Worm (Caenorhabditis elegans): ENCODE measurements around the gene asm-2.

The asm-2 gene

DNA sequence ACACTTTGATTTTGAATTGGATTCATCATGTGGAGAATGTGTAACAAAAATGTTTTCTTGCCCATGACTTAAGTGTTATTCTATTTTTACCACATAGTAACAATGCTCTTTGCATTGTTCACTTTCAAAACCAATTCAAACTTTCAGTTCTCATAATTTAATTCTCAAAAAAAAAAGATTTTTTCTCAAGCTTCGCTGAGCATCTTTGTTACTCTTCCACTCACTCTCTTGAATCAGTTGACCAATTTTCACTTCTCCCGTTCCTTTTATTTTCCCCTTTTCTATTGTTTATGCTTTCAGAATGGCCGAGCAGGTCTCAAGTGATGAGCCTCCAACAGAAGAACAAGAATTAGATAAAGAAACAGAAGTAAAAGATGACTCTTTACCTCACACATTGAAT is 22.1 kb upstream of the asm-2 start, which contains the start of gene oct-2:
Gene oct-2 (plus strand): TSS at position 301 of the 400 bp plus-strand sequence.
- TF ChIP-seq aha-1 (tag) (peak; percentile 37), nhr-102 (tag; optimal IDR thresholded peaks at IDR 0.05) (no peak), unc-62 (GFP tag; optimal IDR thresholded peaks at IDR 0.05 in 1 of 2) (peak in 1 of 2 experiments; percentile 57), unc-62 (tag; optimal IDR thresholded peaks at IDR 0.05) (no peak), skn-1 (tag; optimal IDR thresholded peaks at IDR 0.05) (no peak), ztf-11 (tag; optimal IDR thresholded peaks at IDR 0.05) (no peak), zip-11 (GFP tag; IDR thresholded peaks at IDR 0.05) (no peak), ctbp-1 (GFP tag; IDR thresholded peaks at IDR 0.05) (no peak), cey-2 (tag; optimal IDR thresholded peaks at IDR 0.05; ENCODE audit: borderline replicate concordance, insufficient read depth) (no peak), T26A8.4 (GFP tag; IDR thresholded peaks at IDR 0.05) (no peak)

ce11 chrX:11345471-11345870 is 21.4 kb upstream of the asm-2 start:
- TF ChIP-seq nhr-48 (tag; optimal IDR thresholded peaks at IDR 0.05) (no peak), zag-1 (tag; optimal IDR thresholded peaks at IDR 0.05) (no peak), ceh-28 (tag; optimal IDR thresholded peaks at IDR 0.05) (no peak), nhr-28 (tag; optimal IDR thresholded peaks at IDR 0.05) (peak; percentile 34), Y48G9A.11 (GFP tag; IDR thresholded peaks at IDR 0.05) (no peak), pqm-1 (tag; optimal IDR thresholded peaks at IDR 0.05) (peak; percentile 5), aha-1 (tag) (peak; percentile 94), attf-4 (tag; optimal IDR thresholded peaks at IDR 0.05) (no peak), dmd-6 (GFP tag; IDR thresholded peaks at IDR 0.05) (peak; percentile 18; the same call in 1 of the 2 replicates), ces-1 (GFP tag; optimal IDR thresholded peaks at IDR 0.05) (peak; percentile 91), tag-97 (GFP tag; IDR thresholded peaks at IDR 0.05) (0 out of 2 replicates have a peak, but pooled peaks have one; percentile 56), php-3 (GFP tag; IDR thresholded peaks at IDR 0.05) (no peak), T20F7.1 (GFP tag; optimal IDR thresholded peaks at IDR 0.05) (no peak), lir-3 (tag; optimal IDR thresholded peaks at IDR 0.05) (no peak), daf-12 (tag; optimal IDR thresholded peaks at IDR 0.05) (no peak), nhr-41 (GFP tag; IDR thresholded peaks at IDR 0.05) (no peak)

- TF ChIP-seq spr-1 (tag; optimal IDR thresholded peaks at IDR 0.05), result no peak
- TF ChIP-seq hlh-11 (tag; optimal IDR thresholded peaks at IDR 0.05), result peak; percentile 42
- peak in 1 of 2 experiments; percentile 47 for TF ChIP-seq daf-16 (GFP tag; optimal IDR thresholded peaks at IDR 0.05)
- TF ChIP-seq daf-16 (tag; optimal IDR thresholded peaks at IDR 0.05), result peak; percentile 17
- TF ChIP-seq lsy-2 (tag; optimal IDR thresholded peaks at IDR 0.05), result no peak
- peak; percentile 33 for TF ChIP-seq nhr-11 (tag; optimal IDR thresholded peaks at IDR 0.05)
- TF ChIP-seq snpc-4 (tag; optimal IDR thresholded peaks at IDR 0.05), result no peak
- TF ChIP-seq mxl-3 (GFP tag; optimal IDR thresholded peaks at IDR 0.05), result peak; percentile 54
- no peak for TF ChIP-seq egl-43 (GFP tag; IDR thresholded peaks at IDR 0.05)
- TF ChIP-seq dmd-9 (GFP tag; IDR thresholded peaks at IDR 0.05), result no peak
- no peak for TF ChIP-seq lin-15B (tag; optimal IDR thresholded peaks at IDR 0.05)
- TF ChIP-seq hif-1 (tag; optimal IDR thresholded peaks at IDR 0.05), result peak in 1 of 2 experiments; percentile 16
- peak in 1 of 2 experiments; percentile 98 for TF ChIP-seq unc-62 (GFP tag; optimal IDR thresholded peaks at IDR 0.05 in 1 of 2)
- TF ChIP-seq unc-62 (tag; optimal IDR thresholded peaks at IDR 0.05), result no peak
- peak; percentile 48 for TF ChIP-seq hlh-30 (tag; optimal IDR thresholded peaks at IDR 0.05; ENCODE audit: insufficient read depth)
Measured at ce11 chrX:11344899-11345298, 20.8 kb upstream of the asm-2 start.

DNA sequence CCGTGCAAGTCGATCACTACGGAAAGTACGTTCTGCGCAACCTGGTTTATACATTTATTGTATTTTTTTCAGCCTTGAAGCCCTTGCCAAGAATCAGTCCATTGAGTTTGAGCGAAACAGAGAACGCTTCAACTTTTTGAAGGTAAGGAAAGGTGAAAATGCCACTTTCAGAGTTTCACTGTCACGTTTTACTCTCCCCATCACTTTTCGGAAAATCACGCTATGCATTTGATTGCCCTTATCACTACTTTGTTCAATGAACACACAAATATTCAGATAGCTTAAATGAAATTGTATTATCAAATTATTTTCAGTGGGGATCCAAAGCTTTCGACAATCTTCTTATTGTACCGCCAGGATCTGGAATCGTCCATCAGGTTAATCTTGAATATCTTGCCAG is 16.4 kb upstream of the asm-2 start:
- TF ChIP-seq saeg-2 (GFP tag; IDR thresholded peaks at IDR 0.05) (no peak), mdl-1 (tag; optimal IDR thresholded peaks at IDR 0.05) (peak in 1 of 2 experiments; percentile 19), hlh-11 (tag; optimal IDR thresholded peaks at IDR 0.05) (peak; percentile 10), hlh-30 (tag; optimal IDR thresholded peaks at IDR 0.05; ENCODE audit: insufficient read depth) (peak; percentile 37), zag-1 (tag; optimal IDR thresholded peaks at IDR 0.05) (no peak), pha-4 (GFP tag; IDR thresholded peaks at IDR 0.05) (0 out of 2 replicates have a peak, but pooled peaks have one; percentile 18), pha-4 (tag; optimal IDR thresholded peaks at IDR 0.05) (no peak), nhr-77 (tag; optimal IDR thresholded peaks at IDR 0.05) (peak; percentile 63), dve-1 (tag; optimal IDR thresholded peaks at IDR 0.05; ENCODE audit: insufficient read depth) (peak; percentile 56), unc-62 (GFP tag; optimal IDR thresholded peaks at IDR 0.05 in 1 of 2) (no peak), unc-62 (tag; optimal IDR thresholded peaks at IDR 0.05) (no peak), dmd-6 (GFP tag; IDR thresholded peaks at IDR 0.05) (0 out of 2 replicates have a peak, but pooled peaks have one; percentile 10), nhr-28 (tag; optimal IDR thresholded peaks at IDR 0.05) (peak; percentile 78), daf-16 (GFP tag; optimal IDR thresholded peaks at IDR 0.05) (no peak), daf-16 (tag; optimal IDR thresholded peaks at IDR 0.05) (peak; percentile 44), pqm-1 (tag; optimal IDR thresholded peaks at IDR 0.05) (peak; percentile 40)
